Fruit fly (Drosophila melanogaster): Measurements from ENCODE around the gene bves.

Gene bves

DNA sequence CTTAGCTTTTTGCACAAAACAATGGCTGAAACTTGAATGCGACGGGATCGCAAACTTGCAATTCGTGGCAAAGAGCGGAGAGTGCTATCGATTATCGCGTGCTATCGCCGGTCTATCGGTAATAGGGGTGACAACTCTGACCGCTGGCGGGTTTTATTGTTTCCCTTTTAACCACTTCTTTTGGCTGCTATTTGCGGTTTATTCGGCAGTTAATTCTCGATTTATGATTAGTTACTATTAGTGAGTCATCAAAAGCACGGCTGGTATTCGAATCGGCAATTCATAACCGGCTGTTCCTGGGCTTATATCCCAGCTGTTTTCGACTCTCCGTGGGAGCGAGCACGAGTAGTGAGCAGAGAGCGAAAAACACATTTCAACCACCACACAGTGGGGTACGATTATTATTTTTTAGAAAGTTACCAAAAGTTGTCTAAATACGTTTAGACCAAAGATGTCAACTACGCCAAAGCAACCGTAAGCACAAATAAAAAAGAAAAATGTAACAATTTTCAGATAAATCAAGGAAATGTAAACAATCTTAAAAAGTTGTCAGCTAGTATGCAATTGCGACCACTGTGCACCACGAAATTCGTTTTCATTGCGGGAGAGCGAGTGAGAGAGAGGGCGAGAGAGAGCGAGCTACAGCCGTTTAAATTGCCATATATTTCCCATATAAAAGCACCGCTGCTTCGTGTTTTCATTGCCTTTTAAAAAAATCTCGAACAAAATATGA is at the start of gene bves, which contains the start of gene Stt3A:
Gene bves, plus strand, starts transcription at position 115 of the 733 bp plus-strand sequence.
Gene Stt3A, minus strand, starts transcription at position 89 of the 733 bp plus-strand sequence.
- TF ChIP-seq psq (optimal IDR thresholded peaks at IDR 0.05), result no peak
- TF ChIP-seq ttk (optimal IDR thresholded peaks at IDR 0.05), result no peak

DNA sequence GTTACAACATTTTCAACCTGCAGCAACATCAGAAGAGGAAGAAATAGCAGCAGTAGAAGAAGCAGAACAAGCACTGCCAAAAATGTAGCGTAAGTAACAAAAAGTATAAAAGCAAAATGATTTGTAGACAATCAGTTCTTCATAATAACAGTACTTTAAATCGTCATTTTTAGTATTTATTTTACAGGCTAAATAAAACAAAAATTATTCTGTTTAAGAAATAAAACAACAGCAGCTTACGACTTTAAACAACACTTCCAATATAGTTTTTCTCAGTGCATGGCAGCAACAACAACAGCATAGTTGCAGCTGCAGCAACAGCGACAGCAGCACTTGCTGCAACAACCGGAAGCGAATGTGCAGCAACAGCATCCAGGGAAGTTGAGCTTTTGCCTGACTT is 43.2 kb upstream of the bves start:
- no peak for TF ChIP-seq h (optimal IDR thresholded peaks at IDR 0.05)
- TF ChIP-seq psq (optimal IDR thresholded peaks at IDR 0.05), result no peak
- no peak for TF ChIP-seq insv (optimal IDR thresholded peaks at IDR 0.05)
- TF ChIP-seq Myc (optimal IDR thresholded peaks at IDR 0.05), result no peak
- TF ChIP-seq ttk (optimal IDR thresholded peaks at IDR 0.05), result no peak
- TF ChIP-seq Sin3A (optimal IDR thresholded peaks at IDR 0.05), result no peak

DNA sequence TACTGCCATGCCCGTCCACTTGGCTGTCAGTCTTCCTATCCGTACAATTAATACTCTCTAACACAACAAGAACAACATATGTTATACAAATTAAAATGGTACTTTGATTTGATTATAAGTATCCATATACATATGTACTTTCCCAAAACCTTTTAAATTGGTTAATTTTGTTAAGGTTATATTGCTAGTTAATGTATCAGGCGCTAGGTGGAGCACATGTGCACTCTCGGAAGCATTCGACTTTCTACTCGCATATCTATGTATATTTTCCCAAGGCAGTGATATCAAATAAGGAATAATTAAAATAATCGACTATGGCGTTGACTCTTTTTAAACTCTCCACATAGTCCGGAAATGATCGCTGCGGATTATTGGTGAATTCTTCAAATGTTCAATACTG is 36.2 kb upstream of the bves start:
- TF ChIP-seq ttk (optimal IDR thresholded peaks at IDR 0.05), result no peak
- TF ChIP-seq Myc (optimal IDR thresholded peaks at IDR 0.05), result no peak
- TF ChIP-seq h (optimal IDR thresholded peaks at IDR 0.05), result no peak
- TF ChIP-seq psq (optimal IDR thresholded peaks at IDR 0.05), result no peak
- TF ChIP-seq Sin3A (optimal IDR thresholded peaks at IDR 0.05), result no peak
- no peak for TF ChIP-seq insv (optimal IDR thresholded peaks at IDR 0.05)

DNA sequence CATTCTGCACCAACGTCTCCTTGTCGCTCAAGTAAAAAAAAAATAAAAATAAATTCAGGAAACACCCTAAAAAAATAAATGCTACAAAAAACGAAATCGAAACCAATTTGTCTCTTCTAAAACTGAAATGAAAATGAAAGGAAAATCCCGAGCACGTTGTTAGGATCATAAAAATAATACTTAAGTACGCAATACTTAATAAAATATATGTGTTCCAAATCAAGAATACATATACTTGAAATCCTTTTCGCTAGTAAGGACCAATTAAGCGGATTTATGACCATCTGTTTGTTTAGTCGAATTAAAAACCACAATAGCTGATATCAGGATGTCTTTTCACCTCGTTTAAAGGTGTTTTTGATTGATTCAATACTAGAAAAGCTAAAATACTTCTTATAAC is 28.0 kb upstream of the bves start, which contains the start of gene r-cup:
Gene r-cup, minus strand, starts transcription at position 101 of the 400 bp plus-strand sequence.
- TF ChIP-seq h (optimal IDR thresholded peaks at IDR 0.05) (no peak), insv (optimal IDR thresholded peaks at IDR 0.05) (no peak), Myc (optimal IDR thresholded peaks at IDR 0.05) (no peak), psq (optimal IDR thresholded peaks at IDR 0.05) (no peak), Sin3A (optimal IDR thresholded peaks at IDR 0.05) (no peak), ttk (optimal IDR thresholded peaks at IDR 0.05) (no peak)

DNA sequence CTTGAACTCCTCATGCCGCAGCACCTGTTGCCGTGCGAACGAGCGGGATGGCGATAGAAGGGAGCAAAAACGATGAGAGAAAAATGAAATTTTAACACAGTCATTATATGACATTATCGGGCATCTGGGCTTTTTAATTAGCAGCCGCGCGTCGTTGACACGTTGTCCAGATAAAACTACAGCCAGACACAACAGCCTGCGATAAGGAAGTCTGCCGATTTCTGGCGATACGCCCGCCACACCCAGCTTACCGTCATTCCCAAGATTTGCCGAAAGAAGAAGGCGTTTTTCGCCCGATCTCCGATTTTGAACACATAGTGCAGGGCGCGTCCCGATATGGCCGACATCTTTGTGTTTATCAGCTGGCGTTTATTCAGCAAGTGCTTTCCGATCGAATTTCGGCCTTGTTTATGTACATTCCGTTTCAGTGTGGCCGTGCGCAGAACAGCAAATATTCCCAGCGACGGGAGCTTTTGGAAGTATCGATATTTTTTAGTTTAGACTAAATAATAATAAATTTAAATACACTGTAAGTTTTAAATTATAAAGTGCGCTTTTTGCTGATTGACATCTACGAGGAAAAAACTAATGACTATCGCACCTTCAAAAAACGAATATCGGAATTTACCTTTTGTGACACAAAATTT is 25.7 kb upstream of the bves start, which contains the start of gene CG1532:
Gene CG1532, minus strand, starts transcription at position 433 of the 647 bp plus-strand sequence.
- TF ChIP-seq Myc (optimal IDR thresholded peaks at IDR 0.05), result no peak
- TF ChIP-seq ttk (optimal IDR thresholded peaks at IDR 0.05), result no peak
- no peak for TF ChIP-seq h (optimal IDR thresholded peaks at IDR 0.05)
- no peak for TF ChIP-seq insv (optimal IDR thresholded peaks at IDR 0.05)
- TF ChIP-seq psq (optimal IDR thresholded peaks at IDR 0.05), result no peak
- no peak for TF ChIP-seq Sin3A (optimal IDR thresholded peaks at IDR 0.05)

DNA sequence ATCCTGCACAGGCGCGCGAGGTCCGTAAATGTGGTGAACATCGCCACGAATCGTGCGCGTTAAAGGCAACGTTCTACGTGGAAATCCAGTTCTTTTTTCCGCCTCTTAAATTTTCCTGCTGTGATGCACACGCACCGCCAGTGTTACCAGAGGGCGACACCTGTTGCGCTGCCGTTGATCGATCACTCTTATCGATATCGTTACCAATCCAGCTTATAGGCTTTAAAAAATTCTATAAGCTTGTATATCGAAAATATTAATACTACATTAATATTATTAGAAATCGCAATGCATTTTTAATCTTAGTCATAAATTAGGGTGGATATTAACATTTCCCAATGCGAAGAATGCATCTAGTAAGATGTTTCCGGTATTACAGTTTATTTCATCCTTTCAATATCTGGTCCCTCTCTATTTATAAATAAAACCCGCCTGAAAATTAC is 21.9 kb upstream of the bves start, which contains the start of gene CG1529:
Gene CG1529, minus strand, starts transcription at position 132 of the 443 bp plus-strand sequence.
- TF ChIP-seq psq (optimal IDR thresholded peaks at IDR 0.05) (no peak), Myc (optimal IDR thresholded peaks at IDR 0.05) (no peak), h (optimal IDR thresholded peaks at IDR 0.05) (no peak), Sin3A (optimal IDR thresholded peaks at IDR 0.05) (no peak), ttk (optimal IDR thresholded peaks at IDR 0.05) (no peak), insv (optimal IDR thresholded peaks at IDR 0.05) (no peak)

DNA sequence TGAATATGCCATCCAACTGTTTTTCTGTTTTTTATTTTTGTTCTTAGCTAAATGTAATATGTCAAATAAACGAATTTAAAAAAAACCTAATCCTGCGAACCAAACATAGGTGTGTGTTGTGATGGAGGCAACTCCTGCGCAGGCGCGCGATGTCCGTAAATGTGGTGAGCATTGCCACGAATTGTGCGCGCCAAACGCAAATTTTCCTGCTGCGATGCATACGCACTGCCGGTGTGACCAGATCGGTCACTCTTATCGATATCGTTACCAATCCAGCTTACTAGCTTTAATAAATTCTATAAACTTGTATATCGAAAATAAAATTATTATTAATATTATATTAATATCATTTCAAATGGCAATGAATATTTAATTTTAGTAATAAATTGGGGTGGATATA is 19.1 kb upstream of the bves start:
- TF ChIP-seq psq (optimal IDR thresholded peaks at IDR 0.05) (no peak), Myc (optimal IDR thresholded peaks at IDR 0.05) (no peak), h (optimal IDR thresholded peaks at IDR 0.05) (no peak), Sin3A (optimal IDR thresholded peaks at IDR 0.05) (no peak), ttk (optimal IDR thresholded peaks at IDR 0.05) (no peak), insv (optimal IDR thresholded peaks at IDR 0.05) (no peak)

DNA sequence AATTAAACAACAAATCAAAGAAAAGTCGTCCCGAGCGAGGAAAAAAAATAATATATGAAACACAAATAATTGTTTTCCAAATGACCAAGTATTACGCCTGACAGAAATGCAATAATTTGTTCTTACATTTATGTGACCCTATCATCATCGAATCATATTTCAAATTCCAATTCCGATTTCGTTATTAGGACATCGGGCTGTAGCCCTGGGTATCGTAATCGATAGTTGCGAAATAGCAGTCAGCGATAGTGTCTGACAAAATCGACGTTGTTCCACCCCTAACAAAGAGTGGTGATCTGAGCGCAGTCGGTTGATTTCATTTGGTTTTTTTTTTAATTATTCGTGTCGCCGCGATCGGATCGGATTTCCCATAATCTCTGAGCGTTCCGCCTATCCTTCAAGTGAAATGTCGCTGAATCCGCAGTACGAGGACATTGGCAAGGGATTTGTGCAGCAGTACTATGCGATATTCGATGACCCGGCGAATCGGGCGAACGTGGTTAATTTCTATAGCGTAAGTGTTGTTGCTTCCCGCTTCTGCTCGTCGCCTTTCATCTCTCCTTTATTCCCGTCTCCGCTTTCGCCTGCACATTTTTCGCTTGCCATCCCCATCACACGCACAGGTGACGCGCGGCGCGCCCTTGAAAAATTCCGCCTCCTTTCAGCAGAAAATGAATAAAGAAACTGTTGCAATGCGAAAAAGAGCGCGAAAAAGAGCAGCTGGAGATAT is 18.4 kb upstream of the bves start, which contains the start of gene Ntf-2:
Gene Ntf-2, plus strand, starts transcription at position 262 of the 730 bp plus-strand sequence.
- TF ChIP-seq Myc (optimal IDR thresholded peaks at IDR 0.05), result no peak
- no peak for TF ChIP-seq Sin3A (optimal IDR thresholded peaks at IDR 0.05)
- no peak for TF ChIP-seq insv (optimal IDR thresholded peaks at IDR 0.05)
- no peak for TF ChIP-seq ttk (optimal IDR thresholded peaks at IDR 0.05)
- no peak for TF ChIP-seq psq (optimal IDR thresholded peaks at IDR 0.05)
- TF ChIP-seq h (optimal IDR thresholded peaks at IDR 0.05), result no peak

DNA sequence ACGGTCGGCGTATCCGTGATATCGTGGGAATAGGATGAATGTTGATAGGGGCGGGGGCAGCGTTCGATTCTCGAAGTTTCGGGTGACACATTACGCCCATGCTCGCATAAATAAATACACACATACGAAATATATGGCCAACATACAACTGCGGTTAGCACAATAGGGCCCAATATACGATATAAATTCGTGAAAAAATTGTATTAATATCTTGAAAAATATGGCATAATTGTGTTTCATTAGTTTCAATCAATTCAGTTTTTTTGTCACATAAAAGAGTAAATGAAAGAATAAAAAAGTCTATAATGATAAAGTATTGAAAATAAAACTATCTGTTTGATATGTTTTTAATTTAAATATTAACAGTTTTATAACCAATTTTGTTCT is 17.8 kb upstream of the bves start:
- TF ChIP-seq h (optimal IDR thresholded peaks at IDR 0.05), result no peak
- TF ChIP-seq Sin3A (optimal IDR thresholded peaks at IDR 0.05), result no peak
- TF ChIP-seq psq (optimal IDR thresholded peaks at IDR 0.05), result no peak
- TF ChIP-seq ttk (optimal IDR thresholded peaks at IDR 0.05), result no peak
- no peak for TF ChIP-seq Myc (optimal IDR thresholded peaks at IDR 0.05)
- no peak for TF ChIP-seq insv (optimal IDR thresholded peaks at IDR 0.05)

DNA sequence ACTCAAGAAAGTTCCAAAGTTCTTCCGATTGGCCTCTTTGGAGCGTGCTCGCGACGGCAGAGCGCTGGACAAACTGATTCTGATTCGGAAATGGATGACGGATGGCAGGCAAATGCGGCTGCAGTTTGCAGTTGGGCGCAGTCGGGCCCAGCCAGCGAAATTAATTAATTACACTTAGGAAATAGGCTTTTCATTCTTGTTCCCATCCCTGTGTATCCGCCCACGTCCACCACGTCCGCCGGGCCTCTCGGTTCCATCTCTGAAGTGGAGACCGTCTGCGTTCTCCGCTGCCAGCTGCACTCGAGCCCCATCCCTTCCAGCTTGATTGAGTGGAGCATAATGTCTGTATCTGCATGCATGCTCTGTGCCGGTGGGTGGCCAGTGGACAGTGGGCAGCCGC is 13.3 kb upstream of the bves start, which contains the start of gene CG15449:
Gene CG15449, minus strand, starts transcription at position 101 of the 400 bp plus-strand sequence.
- TF ChIP-seq insv (optimal IDR thresholded peaks at IDR 0.05) (no peak), Sin3A (optimal IDR thresholded peaks at IDR 0.05) (no peak), psq (optimal IDR thresholded peaks at IDR 0.05) (no peak), h (optimal IDR thresholded peaks at IDR 0.05) (no peak), ttk (optimal IDR thresholded peaks at IDR 0.05) (no peak), Myc (optimal IDR thresholded peaks at IDR 0.05) (no peak)

DNA sequence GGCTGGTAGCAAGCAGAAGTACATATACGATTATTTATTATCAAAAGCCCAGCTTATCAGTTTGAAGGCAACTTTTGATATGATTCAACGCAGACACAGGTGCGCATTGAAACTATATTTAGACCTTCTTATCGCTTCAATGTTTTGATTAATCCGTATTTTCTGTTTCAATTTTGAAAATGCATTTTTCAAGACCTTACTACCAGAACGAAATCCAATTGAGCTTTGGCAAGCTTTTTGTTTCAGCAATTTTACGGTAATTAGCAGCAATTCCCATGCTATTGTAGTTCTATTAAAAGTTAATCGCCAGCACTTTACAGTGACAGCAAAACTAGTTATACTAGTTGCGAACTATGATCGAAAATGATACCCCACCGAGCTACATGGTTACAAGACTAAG is 11.9 kb upstream of the bves start, which contains the start of gene Mgstl:
Gene Mgstl, plus strand, starts transcription at position 301 of the 400 bp plus-strand sequence.
- no peak for TF ChIP-seq ttk (optimal IDR thresholded peaks at IDR 0.05)
- TF ChIP-seq h (optimal IDR thresholded peaks at IDR 0.05), result no peak
- TF ChIP-seq insv (optimal IDR thresholded peaks at IDR 0.05), result no peak
- no peak for TF ChIP-seq psq (optimal IDR thresholded peaks at IDR 0.05)
- no peak for TF ChIP-seq Sin3A (optimal IDR thresholded peaks at IDR 0.05)
- TF ChIP-seq Myc (optimal IDR thresholded peaks at IDR 0.05), result no peak

Measured in Kc167 (cell line).